Worm (Caenorhabditis elegans): ENCODE data around the gene haf-3.
A peak's percentile ranks its signal among the peaks of the same experiment; 100 is the strongest.

The haf-3 gene

DNA sequence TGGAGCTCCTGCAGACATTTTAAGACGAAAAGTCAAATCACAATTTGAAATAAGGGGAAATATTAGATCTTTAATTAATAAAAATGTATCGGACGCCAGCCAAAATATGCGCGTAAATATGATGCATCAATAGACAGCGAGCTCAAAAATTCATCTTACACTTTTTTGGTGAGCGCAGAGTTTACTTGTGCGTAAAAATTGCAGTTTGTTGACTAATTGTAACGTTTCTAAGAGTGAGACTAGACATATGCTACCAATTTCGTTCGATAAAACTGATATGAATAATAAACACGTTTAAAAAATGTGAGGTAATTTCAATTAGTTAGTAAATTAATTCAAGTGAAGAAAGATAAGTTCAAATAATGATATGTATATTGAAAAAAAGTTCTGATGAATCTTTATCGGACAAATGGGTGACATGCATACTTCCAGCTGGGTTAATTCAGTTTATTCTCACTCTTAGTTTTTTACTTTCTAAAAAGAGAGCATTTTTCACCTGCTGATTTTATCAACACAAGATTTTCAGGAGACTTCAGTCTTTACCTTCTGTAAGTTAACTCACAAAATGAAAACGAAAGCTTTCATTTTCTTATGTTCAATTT is 13.3 kb upstream of the haf-3 start, which contains the start of the genes nhr-285 and irld-52:
TSS of gene nhr-285 (minus strand) at position 101 of the 602 bp plus-strand sequence.
TSS of gene irld-52 (plus strand) at position 552 of the 602 bp plus-strand sequence.
- TF ChIP-seq lir-3 (tag; optimal IDR thresholded peaks at IDR 0.05; ENCODE audit: poor library complexity) (no peak), nhr-12 (tag; optimal IDR thresholded peaks at IDR 0.05) (no peak), C34B4.2 (tag; optimal IDR thresholded peaks at IDR 0.05) (no peak), nhr-47 (tag; optimal IDR thresholded peaks at IDR 0.05) (no peak), nhr-11 (tag; optimal IDR thresholded peaks at IDR 0.05) (no peak), Y116A8C.19 (tag; optimal IDR thresholded peaks at IDR 0.05; ENCODE audit: borderline replicate concordance) (no peak), lin-39 (tag; optimal IDR thresholded peaks at IDR 0.05) (no peak), irx-1 (tag; optimal IDR thresholded peaks at IDR 0.05) (no peak), nhr-19 (GFP tag; conservative IDR thresholded peaks at IDR 0.05) (no peak), efl-1 (optimal IDR thresholded peaks at IDR 0.05) (no peak), efl-1 (GFP tag; optimal IDR thresholded peaks at IDR 0.05 in 1 of 2) (no peak), ama-1 (optimal IDR thresholded peaks at IDR 0.05) (no peak), F16B12.6 (tag; optimal IDR thresholded peaks at IDR 0.05) (no peak), aly-2 (tag; optimal IDR thresholded peaks at IDR 0.05) (no peak), egl-13 (tag; optimal IDR thresholded peaks at IDR 0.05) (no peak), zag-1 (tag; optimal IDR thresholded peaks at IDR 0.05) (no peak), elt-3 (tag; optimal IDR thresholded peaks at IDR 0.05) (no peak)

DNA sequence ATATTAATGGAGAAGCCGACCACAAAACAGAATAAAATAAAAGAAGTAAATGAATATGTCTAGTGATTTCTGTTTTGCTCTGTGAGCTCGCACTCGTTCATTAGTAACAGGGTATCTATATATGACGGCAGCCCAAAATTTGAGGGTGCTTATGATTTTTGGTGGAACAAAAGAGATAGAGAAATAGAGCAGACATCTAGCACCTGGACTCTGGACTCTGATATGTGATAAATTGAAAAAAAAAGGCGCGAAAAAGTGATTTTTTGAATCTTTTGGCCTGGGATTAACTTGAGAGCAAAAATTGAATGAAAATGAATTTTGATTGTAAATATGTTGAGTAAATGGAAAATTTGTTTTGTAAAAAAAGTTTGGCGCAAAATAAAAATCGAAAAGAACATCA is 10.7 kb upstream of the haf-3 start, which contains the start of gene nhr-283:
TSS of gene nhr-283 (minus strand) at position 101 of the 400 bp plus-strand sequence.
- TF ChIP-seq fkh-8 (tag; optimal IDR thresholded peaks at IDR 0.05) = peak; percentile 24
- TF ChIP-seq vab-15 (tag; optimal IDR thresholded peaks at IDR 0.05) = no peak

DNA sequence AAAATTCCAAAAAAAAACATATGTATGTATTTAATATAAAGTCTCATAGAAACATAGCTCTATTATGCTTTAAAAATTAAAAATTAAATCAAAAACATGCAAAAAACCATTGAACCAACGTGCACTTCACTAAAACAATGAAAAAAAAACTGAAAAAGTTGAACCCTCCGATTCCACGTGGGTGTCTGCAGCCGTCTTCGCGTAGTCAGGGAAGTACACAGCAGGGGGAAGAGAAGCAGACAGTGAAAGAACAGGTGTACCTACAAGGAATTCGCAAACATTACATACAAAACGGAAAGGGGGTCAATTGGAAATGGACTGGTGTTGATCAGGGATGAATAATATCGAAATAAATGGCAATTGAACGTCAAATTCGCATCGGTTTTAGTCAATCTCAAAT is 8.0 kb upstream of the haf-3 start:
- TF ChIP-seq Y116A8C.19 (tag; optimal IDR thresholded peaks at IDR 0.05; ENCODE audit: borderline replicate concordance) (no peak), lin-14 (GFP tag; optimal IDR thresholded peaks at IDR 0.05) (peak; percentile 10), zip-4 (GFP tag; optimal IDR thresholded peaks at IDR 0.05) (no peak), ama-1 (optimal IDR thresholded peaks at IDR 0.05) (no peak), mdl-1 (tag; optimal IDR thresholded peaks at IDR 0.05) (no peak), vab-15 (tag; optimal IDR thresholded peaks at IDR 0.05) (no peak), mab-9 (GFP tag; IDR thresholded peaks at IDR 0.05) (no peak), efl-1 (optimal IDR thresholded peaks at IDR 0.05) (no peak), efl-1 (GFP tag; optimal IDR thresholded peaks at IDR 0.05 in 1 of 2) (peak in 1 of 2 experiments; percentile 78), egl-27 (tag; optimal IDR thresholded peaks at IDR 0.05) (no peak), blmp-1 (tag; optimal IDR thresholded peaks at IDR 0.05) (peak; percentile 18), nhr-12 (tag; optimal IDR thresholded peaks at IDR 0.05) (no peak), unc-62 (GFP tag; optimal IDR thresholded peaks at IDR 0.05) (no peak), nhr-71 (tag; optimal IDR thresholded peaks at IDR 0.05) (no peak), fkh-8 (tag; optimal IDR thresholded peaks at IDR 0.05) (peak; percentile 14), nhr-84 (tag; optimal IDR thresholded peaks at IDR 0.05) (no peak), egl-13 (tag; optimal IDR thresholded peaks at IDR 0.05) (no peak), pax-3 (tag; optimal IDR thresholded peaks at IDR 0.05) (no peak), lin-35 (GFP tag; optimal IDR thresholded peaks at IDR 0.05) (no peak), snu-23 (GFP tag; optimal IDR thresholded peaks at IDR 0.05) (no peak)

DNA sequence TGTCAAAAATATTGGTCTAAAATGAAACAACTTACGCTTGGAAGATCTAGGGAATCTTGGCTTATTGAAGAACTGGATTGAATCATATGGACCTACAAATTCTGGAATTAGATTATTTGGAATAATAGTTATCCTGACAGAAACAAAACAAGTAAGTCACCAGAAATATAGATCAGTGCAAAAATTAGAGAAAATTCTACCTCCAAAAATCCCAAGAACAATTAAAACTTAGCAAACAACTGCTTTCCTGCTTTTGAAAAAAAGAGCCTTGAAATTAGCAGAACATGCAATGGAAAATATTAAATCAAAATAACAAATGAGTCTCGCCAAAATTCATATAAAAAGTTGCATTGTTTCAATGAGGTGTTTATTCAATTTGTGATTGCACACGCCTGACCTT is 7.2 kb upstream of the haf-3 start, which contains the start of gene nhr-60:
TSS of gene nhr-60 (minus strand) at position 101 of the 400 bp plus-strand sequence.
- TF ChIP-seq C04F5.9 (tag; optimal IDR thresholded peaks at IDR 0.05) = no peak
- no peak for TF ChIP-seq ama-1 (optimal IDR thresholded peaks at IDR 0.05)
- TF ChIP-seq ces-1 (GFP tag; optimal IDR thresholded peaks at IDR 0.05) = no peak
- TF ChIP-seq nhr-71 (tag; optimal IDR thresholded peaks at IDR 0.05) = no peak
- no peak for TF ChIP-seq egl-13 (tag; optimal IDR thresholded peaks at IDR 0.05)
- TF ChIP-seq egl-27 (tag; optimal IDR thresholded peaks at IDR 0.05) = no peak
- no peak for TF ChIP-seq isw-1 (GFP tag; IDR thresholded peaks at IDR 0.05)
- no peak for TF ChIP-seq lin-15B (tag; optimal IDR thresholded peaks at IDR 0.05)
- TF ChIP-seq lin-14 (GFP tag; optimal IDR thresholded peaks at IDR 0.05) = no peak
- no peak for TF ChIP-seq nhr-11 (tag; optimal IDR thresholded peaks at IDR 0.05)
